Worm (Caenorhabditis elegans): ENCODE results near the gene rimb-1.

rimb-1 gene

ce11 chrIII:1785776-1786175 is 2.4 kb upstream of the rimb-1 start:
- TF ChIP-seq hlh-1 (tag; optimal IDR thresholded peaks at IDR 0.05): no peak
- TF ChIP-seq lsy-2 (tag; optimal IDR thresholded peaks at IDR 0.05): no peak
- peak; percentile 57 for TF ChIP-seq ces-1 (GFP tag; optimal IDR thresholded peaks at IDR 0.05)
- TF ChIP-seq elt-3 (tag; optimal IDR thresholded peaks at IDR 0.05): no peak

- TF ChIP-seq mep-1 (tag; optimal IDR thresholded peaks at IDR 0.05) (no peak), mls-2 (tag; optimal IDR thresholded peaks at IDR 0.05) (no peak), lsy-2 (tag; optimal IDR thresholded peaks at IDR 0.05) (no peak), ham-2 (GFP tag; optimal IDR thresholded peaks at IDR 0.05) (no peak), nhr-2 (tag; optimal IDR thresholded peaks at IDR 0.05) (no peak), elt-3 (tag; optimal IDR thresholded peaks at IDR 0.05) (no peak), unc-39 (tag; optimal IDR thresholded peaks at IDR 0.05) (no peak), bed-3 (GFP tag; optimal IDR thresholded peaks at IDR 0.05) (no peak), ceh-39 (tag; optimal IDR thresholded peaks at IDR 0.05) (no peak), ceh-83 (GFP tag; optimal IDR thresholded peaks at IDR 0.05) (no peak), zip-8 (tag; optimal IDR thresholded peaks at IDR 0.05) (no peak), elt-1 (tag; optimal IDR thresholded peaks at IDR 0.05; ENCODE audit: borderline replicate concordance, insufficient read depth) (no peak), M03D4.4 (tag; optimal IDR thresholded peaks at IDR 0.05) (no peak), flh-1 (GFP tag; optimal IDR thresholded peaks at IDR 0.05) (no peak)
Measured at ce11 chrIII:1788972-1789371, 839 bp downstream of the rimb-1 start.

ce11 chrIII:1791949-1792348 is 3.8 kb downstream of the rimb-1 start:
- TF ChIP-seq ces-1 (GFP tag; optimal IDR thresholded peaks at IDR 0.05) (peak; percentile 92), ceh-39 (tag; optimal IDR thresholded peaks at IDR 0.05) (no peak)

- TF ChIP-seq ceh-83 (GFP tag; optimal IDR thresholded peaks at IDR 0.05) (no peak), sem-2 (GFP tag; optimal IDR thresholded peaks at IDR 0.05) (no peak), nhr-12 (tag; optimal IDR thresholded peaks at IDR 0.05) (no peak), flh-1 (GFP tag; optimal IDR thresholded peaks at IDR 0.05) (no peak), unc-62 (GFP tag; optimal IDR thresholded peaks at IDR 0.05) (no peak), unc-39 (tag; optimal IDR thresholded peaks at IDR 0.05) (no peak), cnd-1 (tag; optimal IDR thresholded peaks at IDR 0.05) (no peak), blmp-1 (tag; optimal IDR thresholded peaks at IDR 0.05) (no peak), ces-1 (GFP tag; optimal IDR thresholded peaks at IDR 0.05) (no peak), nhr-237 (tag; optimal IDR thresholded peaks at IDR 0.05) (no peak), hlh-1 (tag; optimal IDR thresholded peaks at IDR 0.05) (no peak), lin-13 (tag; optimal IDR thresholded peaks at IDR 0.05) (no peak), elt-3 (tag; optimal IDR thresholded peaks at IDR 0.05) (no peak), ceh-43 (GFP tag; optimal IDR thresholded peaks at IDR 0.05) (no peak), nhr-2 (tag; optimal IDR thresholded peaks at IDR 0.05) (no peak), lin-32 (GFP tag; optimal IDR thresholded peaks at IDR 0.05) (no peak), pha-4 (tag; optimal IDR thresholded peaks at IDR 0.05) (no peak), nhr-28 (tag; optimal IDR thresholded peaks at IDR 0.05) (no peak), ceh-39 (tag; optimal IDR thresholded peaks at IDR 0.05) (no peak), lsy-2 (tag; optimal IDR thresholded peaks at IDR 0.05) (no peak)
Measured at ce11 chrIII:1793416-1793815, 5.3 kb downstream of the rimb-1 start.

ce11 chrIII:1794100-1794499 is 6.0 kb downstream of the rimb-1 start:
- TF ChIP-seq lsy-2 (tag; optimal IDR thresholded peaks at IDR 0.05) (no peak), ham-2 (GFP tag; optimal IDR thresholded peaks at IDR 0.05) (no peak), unc-39 (tag; optimal IDR thresholded peaks at IDR 0.05) (no peak), M03D4.4 (tag; optimal IDR thresholded peaks at IDR 0.05) (no peak), flh-1 (GFP tag; optimal IDR thresholded peaks at IDR 0.05) (no peak), ces-1 (GFP tag; optimal IDR thresholded peaks at IDR 0.05) (no peak), lin-32 (GFP tag; optimal IDR thresholded peaks at IDR 0.05) (no peak), lin-13 (tag; optimal IDR thresholded peaks at IDR 0.05) (no peak), nhr-12 (tag; optimal IDR thresholded peaks at IDR 0.05) (no peak), unc-62 (GFP tag; optimal IDR thresholded peaks at IDR 0.05) (no peak), mep-1 (tag; optimal IDR thresholded peaks at IDR 0.05) (no peak), unc-120 (tag; optimal IDR thresholded peaks at IDR 0.05; ENCODE audit: poor library complexity, severe bottlenecking) (no peak)

ce11 chrIII:1799407-1799806 is 11.3 kb downstream of the rimb-1 start:
- TF ChIP-seq zip-8 (tag; optimal IDR thresholded peaks at IDR 0.05) (peak; percentile 60), bed-3 (GFP tag; optimal IDR thresholded peaks at IDR 0.05) (no peak), lsy-2 (tag; optimal IDR thresholded peaks at IDR 0.05) (no peak), unc-120 (tag; optimal IDR thresholded peaks at IDR 0.05; ENCODE audit: poor library complexity, severe bottlenecking) (no peak), unc-62 (GFP tag; optimal IDR thresholded peaks at IDR 0.05) (no peak), nhr-12 (tag; optimal IDR thresholded peaks at IDR 0.05) (no peak)
